Fruit fly (Drosophila melanogaster): Measurements from ENCODE around the gene Pmi.

Pmi gene

DNA sequence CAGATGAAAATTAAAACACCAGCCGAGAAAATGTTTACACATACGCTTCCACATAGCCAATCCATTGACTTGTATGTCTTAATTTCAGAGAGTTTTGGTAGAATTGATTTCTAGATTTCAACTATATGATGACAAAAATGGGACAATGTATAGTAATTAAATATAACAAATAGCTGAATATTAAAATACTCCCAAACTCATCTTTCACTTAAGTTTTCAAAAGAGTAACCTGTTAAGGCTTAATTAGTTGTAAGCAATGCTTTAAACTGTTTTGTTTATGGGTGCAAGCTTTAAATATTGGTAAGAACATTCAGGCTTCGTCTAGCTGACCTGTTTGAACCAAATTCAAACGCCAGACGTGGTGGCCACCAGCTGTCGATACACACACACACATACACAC lies 48.8 kb downstream of the Pmi start (continued):
- TF ChIP-seq fd3F (GFP tag; optimal IDR thresholded peaks at IDR 0.05) (no peak), Kr (GFP tag; optimal IDR thresholded peaks at IDR 0.05) (no peak), CG11093 (GFP tag; IDR thresholded peaks at IDR 0.05) (no peak), wor (GFP tag; IDR thresholded peaks at IDR 0.05) (no peak), CG16779 (GFP tag; IDR thresholded peaks at IDR 0.05) (no peak), sna (GFP tag; IDR thresholded peaks at IDR 0.05; ENCODE audit: partially characterized antibody) (no peak), Fer3 (tag; optimal IDR thresholded peaks at IDR 0.05) (no peak), CG10979 (tag; optimal IDR thresholded peaks at IDR 0.05) (peak; percentile 39), GATAe (GFP tag; conservative IDR thresholded peaks at IDR 0.05) (no peak), Mrtf (GFP tag; IDR thresholded peaks at IDR 0.05) (no peak), CG13624 (GFP tag; optimal IDR thresholded peaks at IDR 0.05) (no peak), CG30020 (tag; optimal IDR thresholded peaks at IDR 0.05) (no peak), HLHmδ (GFP tag; optimal IDR thresholded peaks at IDR 0.05) (no peak), Nf-YC (tag; optimal IDR thresholded peaks at IDR 0.05) (no peak), row (GFP tag; IDR thresholded peaks at IDR 0.05) (0 out of 3 replicates have a peak, but pooled peaks have one; percentile 43), MBD-R2 (GFP tag; IDR thresholded peaks at IDR 0.05) (no peak), CG17912 (GFP tag; optimal IDR thresholded peaks at IDR 0.05) (no peak), crol (GFP tag; IDR thresholded peaks at IDR 0.05) (no peak), Ada2b (GFP tag; IDR thresholded peaks at IDR 0.05) (no peak), sens-2 (GFP tag; IDR thresholded peaks at IDR 0.05) (no peak), CG6765 (GFP tag; optimal IDR thresholded peaks at IDR 0.05) (no peak), unc-4 (GFP tag; IDR thresholded peaks at IDR 0.05; ENCODE audit: partially characterized antibody) (no peak), ssp (GFP tag; IDR thresholded peaks at IDR 0.05) (no peak), Dad (GFP tag; optimal IDR thresholded peaks at IDR 0.05) (no peak), Neu2 (GFP tag; optimal IDR thresholded peaks at IDR 0.05; ENCODE audit: borderline replicate concordance) (no peak), CG6813 (GFP tag; optimal IDR thresholded peaks at IDR 0.05) (no peak), NK7.1 (GFP tag; optimal IDR thresholded peaks at IDR 0.05) (no peak), zfh2 (GFP tag; optimal IDR thresholded peaks at IDR 0.05) (no peak), ara (GFP tag; IDR thresholded peaks at IDR 0.05) (no peak), run (tag; optimal IDR thresholded peaks at IDR 0.05) (no peak), Sry-β (GFP tag; optimal IDR thresholded peaks at IDR 0.05) (no peak), CG18619 (GFP tag; optimal IDR thresholded peaks at IDR 0.05) (peak; percentile 39), CG6175 (GFP tag; IDR thresholded peaks at IDR 0.05) (no peak), kay (GFP tag; optimal IDR thresholded peaks at IDR 0.05) (no peak), CG7963 (GFP tag; IDR thresholded peaks at IDR 0.05; ENCODE audit: partially characterized antibody) (no peak), Aef1 (GFP tag; IDR thresholded peaks at IDR 0.05) (no peak), CG13775 (GFP tag; optimal IDR thresholded peaks at IDR 0.05) (peak; percentile 3), dysf (GFP tag; IDR thresholded peaks at IDR 0.05) (peak; percentile 47; the same call in 1 of the 3 replicates), ap (GFP tag; IDR thresholded peaks at IDR 0.05) (no peak), Ravus (GFP tag; IDR thresholded peaks at IDR 0.05) (no peak), ewg (GFP tag; optimal IDR thresholded peaks at IDR 0.05) (peak; percentile 2), CG9437 (GFP tag; optimal IDR thresholded peaks at IDR 0.05) (peak; percentile 13), Hr51 (GFP tag; optimal IDR thresholded peaks at IDR 0.05) (peak in 1 of 2 experiments; percentile 57), ATbp (GFP tag; optimal IDR thresholded peaks at IDR 0.05) (peak; percentile 20), Atf-2 (GFP tag; optimal IDR thresholded peaks at IDR 0.05) (no peak), bigmax (GFP tag; optimal IDR thresholded peaks at IDR 0.05) (no peak), sob (GFP tag; IDR thresholded peaks at IDR 0.05) (no peak), grau (tag; optimal IDR thresholded peaks at IDR 0.05) (peak; percentile 64), CG3065 (GFP tag; optimal IDR thresholded peaks at IDR 0.05) (no peak), ci (GFP tag; IDR thresholded peaks at IDR 0.05) (no peak), CG2875 (GFP tag; optimal IDR thresholded peaks at IDR 0.05) (no peak), CG2199 (GFP tag; IDR thresholded peaks at IDR 0.05) (no peak)

All from whole organism, embryonic.